Fruit fly (Drosophila melanogaster) whole organism, prepupa: ENCODE results near the gene CG11085.

ENCODE experiments used
- Blimp-1 ChIP-seq: fragments of 200-800 bp; sonication (Bioruptor generic); optimal IDR thresholded peaks from 3 replicates; lab custom pipeline; 2017; ENCODE audit warnings: missing biosample characterization, missing genetic modification characterization, mild to moderate bottlenecking, moderate library complexity, missing genetic modification reagents
- CG10669 ChIP-seq: fragments of 200-800 bp; sonication (Bioruptor generic); optimal IDR thresholded peaks from 3 replicates; lab custom pipeline; 2018; ENCODE audit warnings: missing biosample characterization, mild to moderate bottlenecking, missing genetic modification characterization, moderate library complexity
- CG11294 ChIP-seq: fragments of 200-800 bp; sonication (Bioruptor generic); IDR thresholded peaks from 2 replicates; pipeline ENCODE4 v1.3.6; 2022; ENCODE audit warnings: missing biosample characterization, missing genetic modification characterization
- CG11762 ChIP-seq: fragments of 200-800 bp; sonication (Bioruptor generic); optimal IDR thresholded peaks from 3 replicates; lab custom pipeline; 2016; ENCODE audit warnings: missing biosample characterization, missing genetic modification characterization; ENCODE audit not compliant: insufficient read depth
- CG11902 ChIP-seq: fragments of 200-800 bp; sonication (Bioruptor generic); optimal IDR thresholded peaks from 3 replicates; lab custom pipeline; 2016; ENCODE audit warnings: missing biosample characterization, missing genetic modification characterization
- CG15336 ChIP-seq: fragments of 200-800 bp; sonication (Bioruptor generic); IDR thresholded peaks from 2 replicates; pipeline ENCODE4 v1.3.6; 2022; ENCODE audit warnings: missing biosample characterization, missing genetic modification characterization
- CG16779 ChIP-seq: fragments of 200-800 bp; sonication (Bioruptor generic); optimal IDR thresholded peaks from 3 replicates; lab custom pipeline; 2017; ENCODE audit warnings: missing biosample characterization, mild to moderate bottlenecking, missing genetic modification characterization
- CG3032 ChIP-seq: fragments of 200-800 bp; optimal IDR thresholded peaks from 2 replicates; lab custom pipeline; 2019; ENCODE audit warnings: missing biosample characterization, mild to moderate bottlenecking, missing genetic modification characterization, moderate library complexity
- CG31627 ChIP-seq: fragments of 200-800 bp; sonication (Bioruptor generic); optimal IDR thresholded peaks from 3 replicates; lab custom pipeline; 2016; ENCODE audit warnings: missing biosample characterization, missing genetic modification characterization
- CG32006 ChIP-seq: fragments of 200-800 bp; sonication (Bioruptor generic); optimal IDR thresholded peaks from 3 replicates; lab custom pipeline; 2017; ENCODE audit warnings: missing biosample characterization, mild to moderate bottlenecking, missing genetic modification characterization
- CG34406 ChIP-seq: fragments of 200-800 bp; sonication (Bioruptor generic); optimal IDR thresholded peaks from 3 replicates; lab custom pipeline; 2016; ENCODE audit warnings: missing biosample characterization, missing genetic modification characterization
- CG3919 ChIP-seq: fragments of 200-800 bp; sonication (Bioruptor generic); optimal IDR thresholded peaks from 3 replicates; lab custom pipeline; 2016; ENCODE audit warnings: missing biosample characterization, missing genetic modification characterization
- CG4318 ChIP-seq: fragments of 200-800 bp; sonication (Bioruptor generic); optimal IDR thresholded peaks from 3 replicates; lab custom pipeline; 2017; ENCODE audit warnings: missing biosample characterization, mild to moderate bottlenecking, missing genetic modification characterization
- CG6163 ChIP-seq: fragments of 200-800 bp; sonication (Bioruptor generic); IDR thresholded peaks from 3 replicates; pipeline ENCODE4 v1.3.6; 2022; ENCODE audit warnings: missing biosample characterization, missing genetic modification characterization
- CG6276 ChIP-seq: fragments of 200-800 bp; sonication (Bioruptor generic); optimal IDR thresholded peaks from 2 replicates; lab custom pipeline; 2017; ENCODE audit warnings: missing biosample characterization, mild to moderate bottlenecking, missing genetic modification characterization
- CG6792 ChIP-seq: fragments of 200-800 bp; sonication (Bioruptor generic); optimal IDR thresholded peaks from 3 replicates; lab custom pipeline; 2016; ENCODE audit warnings: missing biosample characterization, missing genetic modification characterization
- CG6808 ChIP-seq: fragments of 200-800 bp; sonication (Bioruptor generic); optimal IDR thresholded peaks from 3 replicates; lab custom pipeline; 2017; ENCODE audit warnings: missing biosample characterization, missing genetic modification characterization, mild to moderate bottlenecking, moderate library complexity, missing genetic modification reagents
- CG6854 ChIP-seq: fragments of 200-800 bp; sonication (Bioruptor generic); optimal IDR thresholded peaks from 2 replicates; lab custom pipeline; 2017; ENCODE audit warnings: missing biosample characterization, mild to moderate bottlenecking, missing genetic modification characterization
- CG7368 ChIP-seq: fragments of 200-800 bp; sonication (Bioruptor generic); optimal IDR thresholded peaks from 3 replicates; lab custom pipeline; 2016; ENCODE audit warnings: missing biosample characterization, missing genetic modification characterization
- CG8319 ChIP-seq: fragments of 200-800 bp; sonication (Bioruptor generic); optimal IDR thresholded peaks from 3 replicates; lab custom pipeline; 2016; ENCODE audit warnings: missing biosample characterization, missing genetic modification characterization
- CG8632 ChIP-seq: fragments of 200-800 bp; sonication (Bioruptor generic); optimal IDR thresholded peaks from 3 replicates; lab custom pipeline; 2016; ENCODE audit warnings: missing biosample characterization, missing genetic modification characterization
- CG9139 ChIP-seq: fragments of 200-800 bp; sonication (Bioruptor generic); optimal IDR thresholded peaks from 3 replicates; lab custom pipeline; 2017; ENCODE audit warnings: missing biosample characterization, mild to moderate bottlenecking, missing genetic modification characterization
- Eip75B ChIP-seq: fragments of 200-800 bp; sonication (Bioruptor generic); optimal IDR thresholded peaks from 3 replicates; lab custom pipeline; 2016; ENCODE audit warnings: missing biosample characterization, missing genetic modification characterization
- Eip78C ChIP-seq: fragments of 200-800 bp; sonication (Bioruptor generic); peaks from one replicate; lab custom pipeline; 2016; ENCODE audit warnings: missing biosample characterization, missing genetic modification characterization
- Eip93F ChIP-seq: fragments of 200-800 bp; sonication (Bioruptor generic); optimal IDR thresholded peaks from 2 replicates; lab custom pipeline; 2016; ENCODE audit warnings: missing biosample characterization, mild to moderate bottlenecking, missing genetic modification characterization
- Ets96B ChIP-seq: fragments of 200-800 bp; optimal IDR thresholded peaks from 2 replicates; lab custom pipeline; 2019; ENCODE audit warnings: missing biosample characterization, mild to moderate bottlenecking, missing genetic modification characterization, moderate library complexity
- Gug ChIP-seq: fragments of 200-800 bp; sonication (Bioruptor generic); IDR thresholded peaks from 2 replicates; pipeline ENCODE4 v1.3.6; 2022; ENCODE audit warnings: missing biosample characterization, missing genetic modification characterization
- Hr4 ChIP-seq: fragments of 200-800 bp; sonication (Bioruptor generic); optimal IDR thresholded peaks from 3 replicates; lab custom pipeline; 2016; ENCODE audit warnings: missing biosample characterization, missing genetic modification characterization
- Lpt ChIP-seq: fragments of 200-800 bp; sonication (Bioruptor generic); optimal IDR thresholded peaks from 3 replicates; lab custom pipeline; 2016; ENCODE audit warnings: missing biosample characterization, missing genetic modification characterization
- Met ChIP-seq: fragments of 200-800 bp; sonication (Bioruptor generic); optimal IDR thresholded peaks from 3 replicates; lab custom pipeline; 2016; ENCODE audit warnings: missing biosample characterization, missing genetic modification characterization
- OdsH ChIP-seq: fragments of 200-800 bp; sonication (Bioruptor generic); optimal IDR thresholded peaks from 3 replicates; lab custom pipeline; 2016; ENCODE audit warnings: missing biosample characterization, missing genetic modification characterization
- Sox15 ChIP-seq: fragments of 200-800 bp; sonication (Bioruptor generic); optimal IDR thresholded peaks from 3 replicates; lab custom pipeline; 2016; ENCODE audit warnings: missing biosample characterization, missing genetic modification characterization
- achi ChIP-seq: fragments of 200-800 bp; sonication (Bioruptor generic); optimal IDR thresholded peaks from 3 replicates; lab custom pipeline; 2016; ENCODE audit warnings: missing biosample characterization, missing genetic modification characterization
- acj6 ChIP-seq: fragments of 200-800 bp; sonication (Bioruptor generic); optimal IDR thresholded peaks from 3 replicates; lab custom pipeline; 2016; ENCODE audit warnings: missing biosample characterization, missing genetic modification characterization
- dac ChIP-seq: fragments of 200-800 bp; sonication (Bioruptor generic); optimal IDR thresholded peaks from 2 replicates; lab custom pipeline; 2017; ENCODE audit warnings: missing biosample characterization, mild to moderate bottlenecking, missing genetic modification characterization
- dsx ChIP-seq: fragments of 200-800 bp; optimal IDR thresholded peaks from 3 replicates; lab custom pipeline; 2019; ENCODE audit warnings: missing biosample characterization, mild to moderate bottlenecking, missing genetic modification characterization, moderate library complexity; ENCODE audit not compliant: poor library complexity, severe bottlenecking
- eg ChIP-seq: fragments of 200-800 bp; sonication (Bioruptor generic); IDR thresholded peaks from 3 replicates; pipeline ENCODE4 v1.3.6; 2022; ENCODE audit warnings: missing biosample characterization, missing genetic modification characterization
- esn ChIP-seq: fragments of 200-800 bp; sonication (Bioruptor generic); optimal IDR thresholded peaks from 2 replicates; lab custom pipeline; 2016; ENCODE audit warnings: missing biosample characterization, mild to moderate bottlenecking, missing genetic modification characterization, moderate library complexity
- fd59A ChIP-seq: fragments of 200-800 bp; sonication (Bioruptor generic); optimal IDR thresholded peaks from 2 replicates; lab custom pipeline; 2017; ENCODE audit warnings: missing biosample characterization, mild to moderate bottlenecking, missing genetic modification characterization, missing genetic modification reagents
- fd85E ChIP-seq: fragments of 200-800 bp; sonication (Bioruptor generic); optimal IDR thresholded peaks from 3 replicates; lab custom pipeline; 2016; ENCODE audit warnings: missing biosample characterization, missing genetic modification characterization
- fkh ChIP-seq: fragments of 200-800 bp; sonication (Bioruptor generic); optimal IDR thresholded peaks from 3 replicates; lab custom pipeline; 2017; ENCODE audit warnings: missing biosample characterization, mild to moderate bottlenecking, missing genetic modification characterization, moderate library complexity
- lz ChIP-seq: fragments of 200-800 bp; sonication (Bioruptor generic); optimal IDR thresholded peaks from 3 replicates; lab custom pipeline; 2016; ENCODE audit warnings: missing biosample characterization, missing genetic modification characterization
- net ChIP-seq: fragments of 200-800 bp; sonication (Bioruptor generic); optimal IDR thresholded peaks from 3 replicates; lab custom pipeline; 2016; ENCODE audit warnings: missing biosample characterization, missing genetic modification characterization
- pdm3 ChIP-seq: fragments of 200-800 bp; sonication (Bioruptor generic); optimal IDR thresholded peaks from 3 replicates; lab custom pipeline; 2016; ENCODE audit warnings: missing biosample characterization, missing genetic modification characterization
- salr ChIP-seq, 2 experiments: fragments of 200-800 bp; sonication (Bioruptor generic); optimal IDR thresholded peaks; 3 replicates each; lab custom pipeline; 2016 to 2018; ENCODE audit warnings: missing biosample characterization in 2 of 2, missing genetic modification characterization in 2 of 2, mild to moderate bottlenecking in 1 of 2
- ss ChIP-seq, 2 experiments: fragments of 200-800 bp; sonication (Bioruptor generic); optimal IDR thresholded peaks; 2 replicates in 1 of 2; 3 replicates in 1 of 2; lab custom pipeline; 2017 to 2018; ENCODE audit warnings: mild to moderate bottlenecking in 2 of 2, missing biosample characterization in 2 of 2, missing genetic modification characterization in 2 of 2, moderate library complexity in 1 of 2
- svp ChIP-seq: fragments of 200-800 bp; sonication (Bioruptor generic); peaks from one replicate; lab custom pipeline; 2016; ENCODE audit warnings: missing biosample characterization, missing genetic modification characterization
- topi ChIP-seq: fragments of 200-800 bp; sonication (Bioruptor generic); optimal IDR thresholded peaks from 3 replicates; lab custom pipeline; 2016; ENCODE audit warnings: missing biosample characterization, missing genetic modification characterization
- vri ChIP-seq: fragments of 200-800 bp; sonication (Bioruptor generic); optimal IDR thresholded peaks from 3 replicates; lab custom pipeline; 2016; ENCODE audit warnings: missing biosample characterization, mild to moderate bottlenecking, missing genetic modification characterization

The CG11085 gene

dm6 chrX:12653574-12653973 lies 37.5 kb downstream of the CG11085 start, which contains the start of gene CkIalpha (continued):
- TF ChIP-seq CG8632 (GFP tag; lab: Kevin White, UChicago) (no peak), CG34406 (GFP tag; lab: Kevin White, UChicago) (no peak), achi (peak; percentile 21), fkh (GFP tag; lab: Kevin White, UChicago) (no peak), pdm3 (GFP tag; lab: Kevin White, UChicago) (no peak), Gug (no peak), salr (GFP tag; optimal IDR thresholded peaks at IDR 0.05; lab: Kevin White, UChicago) (no peak)
- TF ChIP-seq, all 60 proteins: peak for 15

dm6 chrX:12654288-12654729 lies 38.2 kb downstream of the CG11085 start:
- TF ChIP-seq CG11762 (GFP tag; lab: Kevin White, UChicago) (no peak), vri (peak; percentile 35), Ets96B (tag; lab: Kevin White, UChicago) (peak; percentile 1), CG16779 (no peak), CG6163 (GFP tag; lab: Robert Waterston, UW) (peak; percentile 34; the same call in 1 of the 3 replicates), Hr4 (GFP tag; lab: Kevin White, UChicago) (no peak), CG6276 (GFP tag; lab: Kevin White, UChicago) (no peak), dac (GFP tag; lab: Kevin White, UChicago) (no peak), CG4318 (no peak), Sox15 (no peak), fd85E (GFP tag; lab: Kevin White, UChicago) (peak; percentile 53), CG7368 (GFP tag; lab: Kevin White, UChicago) (no peak), CG3032 (tag; lab: Kevin White, UChicago) (peak; percentile 13), topi (no peak), CG9139 (GFP tag; lab: Kevin White, UChicago) (peak; percentile 28), CG6792 (peak; percentile 24), net (GFP tag; lab: Kevin White, UChicago) (no peak), pdm3 (GFP tag; lab: Kevin White, UChicago) (no peak), Lpt (peak; percentile 23), fd59A (GFP tag; lab: Kevin White, UChicago) (no peak), CG6808 (GFP tag; lab: Kevin White, UChicago) (peak; percentile 25), Blimp-1 (GFP tag; lab: Kevin White, UChicago) (no peak), CG15336 (GFP tag; lab: Robert Waterston, UW) (no peak), CG31627 (GFP tag; lab: Kevin White, UChicago) (no peak), CG6854 (GFP tag; lab: Kevin White, UChicago) (peak; percentile 47), CG11902 (no peak), CG34406 (GFP tag; lab: Kevin White, UChicago) (no peak), dsx (GFP tag; lab: Kevin White, UChicago) (peak; percentile 31), lz (GFP tag; lab: Kevin White, UChicago) (no peak), Gug (no peak), Eip75B (GFP tag; lab: Kevin White, UChicago) (peak; percentile 26), esn (GFP tag; lab: Kevin White, UChicago) (peak; percentile 30), CG32006 (peak; percentile 20), Met (GFP tag; lab: Kevin White, UChicago) (no peak), Eip93F (GFP tag; lab: Kevin White, UChicago) (no peak), OdsH (GFP tag; lab: Kevin White, UChicago) (no peak), CG10669 (GFP tag; lab: Kevin White, UChicago) (no peak), achi (peak; percentile 15), fkh (GFP tag; lab: Kevin White, UChicago) (peak; percentile 62), salr (GFP tag; optimal IDR thresholded peaks at IDR 0.05; lab: Kevin White, UChicago) (no peak), eg (GFP tag; lab: Robert Waterston, UW) (0 out of 3 replicates have a peak, but pooled peaks have one; percentile 13), svp (GFP tag; lab: Kevin White, UChicago) (peak; percentile 96), ss (GFP tag; optimal IDR thresholded peaks at IDR 0.05; lab: Kevin White, UChicago) (peak; percentile 56 to 62), CG11294 (no peak), Eip78C (GFP tag; lab: Kevin White, UChicago) (peak; percentile 61), acj6 (GFP tag; lab: Kevin White, UChicago) (no peak), CG8319 (GFP tag; lab: Kevin White, UChicago) (no peak), CG3919 (GFP tag; lab: Kevin White, UChicago) (no peak), CG8632 (GFP tag; lab: Kevin White, UChicago) (no peak)
